Worm (Caenorhabditis elegans) whole organism, L4 larva: ENCODE data around the gene R07E5.15.

Source experiments
- Y5F2A.4 ChIP-seq: fragments of 200-800 bp; sonication (Bioruptor generic); optimal IDR thresholded peaks from 2 replicates; lab custom pipeline; 2018; ENCODE audit warnings: mild to moderate bottlenecking, missing genetic modification characterization, missing compliant biosample characterization
- fos-1 ChIP-seq: fragments of 150-350 bp; optimal IDR thresholded peaks from 2 replicates; lab custom pipeline; 2014; ENCODE audit warnings: missing biosample characterization, missing genetic modification characterization
- lin-15B ChIP-seq: fragments of 150-350 bp; sonication (generic microtip); optimal IDR thresholded peaks from 3 replicates; lab custom pipeline; 2014; ENCODE audit warnings: missing biosample characterization, missing genetic modification characterization
- mep-1 ChIP-seq: fragments of 150-350 bp; sonication (generic microtip); optimal IDR thresholded peaks from 3 replicates; lab custom pipeline; 2014; ENCODE audit warnings: missing biosample characterization, missing genetic modification characterization
- nhr-11 ChIP-seq: fragments of 150-350 bp; optimal IDR thresholded peaks from 2 replicates; lab custom pipeline; 2014; ENCODE audit warnings: missing biosample characterization, missing genetic modification characterization
- nhr-237 ChIP-seq: sonication (generic microtip); optimal IDR thresholded peaks from 2 replicates; lab custom pipeline; 2017; ENCODE audit warnings: missing biosample characterization, missing genetic modification characterization
- nhr-25 ChIP-seq: sonication (generic microtip); optimal IDR thresholded peaks from 2 replicates; lab custom pipeline; 2017; ENCODE audit warnings: missing genetic modification characterization, mild to moderate bottlenecking, missing compliant biosample characterization, antibody characterized with exemption, moderate library complexity, borderline replicate concordance; ENCODE audit not compliant: insufficient read depth
- pha-4 ChIP-seq, 2 experiments: fragments of 150-350 bp in 1 of 2; fragments of 200-800 bp in 1 of 2; sonication (Bioruptor generic) in 1 of 2; IDR thresholded peaks in 1 of 2; optimal IDR thresholded peaks in 1 of 2; 2 replicates each; pipeline versions ENCODE4 v1.3.6 to Lab custom; 2014 to 2022; ENCODE audit warnings: missing genetic modification characterization in 2 of 2, missing genetic modification reagents in 2 of 2, missing biosample characterization in 1 of 2, missing compliant biosample characterization in 1 of 2
- pqm-1 ChIP-seq: sonication (generic microtip); optimal IDR thresholded peaks from 2 replicates; lab custom pipeline; 2017; ENCODE audit warnings: missing biosample characterization, missing genetic modification characterization

DNA sequence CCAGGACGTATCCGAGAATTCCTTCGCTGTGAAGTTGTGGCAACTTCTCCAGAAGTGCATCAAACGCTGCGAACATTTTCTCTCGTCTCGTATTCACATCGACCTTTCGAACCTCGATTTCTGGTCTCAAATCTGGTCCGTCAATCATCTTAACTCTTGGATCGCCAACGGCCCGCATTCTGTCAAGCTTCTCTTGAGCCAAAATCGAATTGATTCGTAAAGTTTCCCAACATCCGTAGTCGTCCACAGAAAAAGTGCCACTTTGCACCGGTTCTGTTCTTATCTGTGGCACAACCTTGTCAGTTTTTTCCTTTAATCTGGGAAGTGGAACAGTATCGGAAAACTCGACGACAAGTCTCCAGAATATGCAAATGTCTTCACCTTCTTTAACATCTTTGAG is 34.0 kb downstream of the R07E5.15 start:
- TF ChIP-seq nhr-237 (tag; lab: Kevin White, UChicago) = no peak
- TF ChIP-seq pha-4 (GFP tag; IDR thresholded peaks at IDR 0.05; lab: Robert Waterston, UW) = no peak
- no peak for TF ChIP-seq pha-4 (tag; optimal IDR thresholded peaks at IDR 0.05; lab: Kevin White, UChicago)
- TF ChIP-seq Y5F2A.4 = no peak
- TF ChIP-seq nhr-25 (tag; lab: Kevin White, UChicago) = no peak
- no peak for TF ChIP-seq fos-1 (tag; lab: Kevin White, UChicago)
- TF ChIP-seq pqm-1 (tag; lab: Kevin White, UChicago) = no peak
- no peak for TF ChIP-seq lin-15B (tag; lab: Kevin White, UChicago)
- no peak for TF ChIP-seq nhr-11
- no peak for TF ChIP-seq mep-1
